Fruit fly (Drosophila melanogaster): ENCODE results near the gene CG14330.
A peak's percentile ranks its signal among the peaks of the same experiment; 100 is the strongest.

Gene CG14330

DNA sequence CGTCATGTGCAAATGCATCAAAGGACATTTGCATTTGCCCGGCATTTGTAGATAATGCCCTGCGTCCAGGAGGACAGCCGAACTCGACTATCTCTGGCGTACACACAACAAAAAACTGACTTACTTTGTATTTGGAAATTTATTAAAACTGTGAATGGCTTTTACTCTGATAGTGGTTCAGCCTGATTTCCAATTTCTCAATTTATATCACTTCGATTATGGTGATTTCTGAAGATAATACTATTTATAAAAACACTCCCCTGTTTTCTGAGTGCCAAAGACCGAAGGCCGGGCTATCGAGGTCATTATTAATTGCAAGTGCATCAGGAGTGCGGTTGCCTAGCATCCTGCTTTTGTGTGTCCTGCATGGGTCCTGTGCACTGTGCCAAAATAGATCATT is 14.4 kb upstream of the CG14330 start:
- no peak for TF ChIP-seq CG4496 (GFP tag; IDR thresholded peaks at IDR 0.05)
- no peak for TF ChIP-seq CG17806 (tag; optimal IDR thresholded peaks at IDR 0.05)
- no peak for TF ChIP-seq EcR (GFP tag; optimal IDR thresholded peaks at IDR 0.05)
- TF ChIP-seq CG8159 (tag; optimal IDR thresholded peaks at IDR 0.05): peak; percentile 4
- TF ChIP-seq CG15710 (tag; optimal IDR thresholded peaks at IDR 0.05): peak; percentile 6

DNA sequence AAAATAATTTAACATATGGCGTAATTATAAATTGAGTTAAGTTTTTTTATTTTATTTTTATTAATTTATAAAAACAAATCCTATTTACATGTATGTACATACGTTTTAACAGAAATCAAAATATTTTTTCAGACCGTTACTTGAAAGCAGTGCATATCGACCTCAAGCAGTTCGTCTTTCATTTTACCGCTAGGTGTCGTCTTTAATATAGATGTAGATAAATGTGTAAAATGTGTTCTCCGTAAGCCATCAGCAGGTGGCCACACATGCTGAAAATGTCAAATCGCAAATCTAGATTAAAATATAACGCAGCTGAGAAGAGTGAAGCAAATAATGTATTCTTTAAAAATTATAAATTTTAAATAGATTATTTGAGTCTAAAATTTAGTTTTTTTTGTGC is 7.2 kb downstream of the CG14330 start:
- TF ChIP-seq Ets98B (GFP tag; IDR thresholded peaks at IDR 0.05) (no peak), CG15710 (tag; optimal IDR thresholded peaks at IDR 0.05) (no peak), Pif1A (GFP tag; optimal IDR thresholded peaks at IDR 0.05) (no peak), Pif1B (GFP tag; optimal IDR thresholded peaks at IDR 0.05) (no peak), D1 (tag; optimal IDR thresholded peaks at IDR 0.05) (peak; percentile 86), CG9948 (tag; optimal IDR thresholded peaks at IDR 0.05) (no peak), CG12605 (GFP tag; IDR thresholded peaks at IDR 0.05) (no peak)

dm6 chr3R:17448758-17449157 is 7.8 kb downstream of the CG14330 start, which contains the start of gene Eh:
Gene Eh (minus strand): TSS chr3R:17448858.
- TF ChIP-seq CG9948 (tag; optimal IDR thresholded peaks at IDR 0.05): no peak
- no peak for TF ChIP-seq rn (GFP tag; IDR thresholded peaks at IDR 0.05)
- no peak for TF ChIP-seq fd96Ca (GFP tag; IDR thresholded peaks at IDR 0.05)
- no peak for TF ChIP-seq Snoo (tag; optimal IDR thresholded peaks at IDR 0.05)
- TF ChIP-seq CG17806 (tag; optimal IDR thresholded peaks at IDR 0.05): no peak
- no peak for TF ChIP-seq Ets98B (GFP tag; IDR thresholded peaks at IDR 0.05)
- TF ChIP-seq gl (tag; optimal IDR thresholded peaks at IDR 0.05): no peak
- TF ChIP-seq Pif1A (GFP tag; optimal IDR thresholded peaks at IDR 0.05): no peak
- TF ChIP-seq CG14655 (GFP tag; optimal IDR thresholded peaks at IDR 0.05): no peak
- no peak for TF ChIP-seq D1 (tag; optimal IDR thresholded peaks at IDR 0.05)
- no peak for TF ChIP-seq EcR (GFP tag; optimal IDR thresholded peaks at IDR 0.05)
- TF ChIP-seq CG12605 (GFP tag; IDR thresholded peaks at IDR 0.05): no peak
- no peak for TF ChIP-seq Pif1B (GFP tag; optimal IDR thresholded peaks at IDR 0.05)
- TF ChIP-seq CG8159 (tag; optimal IDR thresholded peaks at IDR 0.05): no peak
- no peak for TF ChIP-seq CG4496 (GFP tag; IDR thresholded peaks at IDR 0.05)
- TF ChIP-seq CG15710 (tag; optimal IDR thresholded peaks at IDR 0.05): no peak
- no peak for TF ChIP-seq CG13204 (GFP tag; optimal IDR thresholded peaks at IDR 0.05)
- no peak for TF ChIP-seq CG8301 (tag; optimal IDR thresholded peaks at IDR 0.05)

dm6 chr3R:17447615-17448014 is 9.0 kb downstream of the CG14330 start:
- TF ChIP-seq Ets98B (GFP tag; IDR thresholded peaks at IDR 0.05): no peak
- no peak for TF ChIP-seq CG10348 (GFP tag; IDR thresholded peaks at IDR 0.05)
- no peak for TF ChIP-seq CG4496 (GFP tag; IDR thresholded peaks at IDR 0.05)
- TF ChIP-seq Snoo (tag; optimal IDR thresholded peaks at IDR 0.05): no peak
- no peak for TF ChIP-seq CG12605 (GFP tag; IDR thresholded peaks at IDR 0.05)

DNA sequence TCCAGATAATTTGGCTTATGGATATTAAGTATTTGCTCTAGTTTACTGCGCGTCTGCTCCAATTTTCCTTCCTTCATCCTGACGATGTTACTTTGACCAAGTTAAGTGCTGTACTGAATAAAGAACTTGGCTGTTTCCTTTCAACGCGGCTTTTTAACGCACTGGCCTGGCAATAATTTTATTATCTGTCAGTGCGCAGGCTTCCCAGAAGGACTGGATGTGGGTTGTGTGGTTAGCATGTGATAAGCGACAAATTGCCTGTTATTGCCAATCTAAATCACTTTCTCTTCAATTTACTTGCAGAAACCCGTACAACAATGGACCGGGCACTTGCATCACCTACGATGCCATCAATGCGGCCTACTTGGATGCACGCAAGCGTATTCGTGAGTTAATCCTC is 15.9 kb downstream of the CG14330 start, which contains the start of gene CG14331:
Gene CG14331, minus strand, starts transcription at position 101 of the 400 bp plus-strand sequence.
- TF ChIP-seq CG8301 (tag; optimal IDR thresholded peaks at IDR 0.05): no peak
- no peak for TF ChIP-seq CG34367 (tag; optimal IDR thresholded peaks at IDR 0.05)
- no peak for TF ChIP-seq CG14655 (GFP tag; optimal IDR thresholded peaks at IDR 0.05)
- no peak for TF ChIP-seq Pif1B (GFP tag; optimal IDR thresholded peaks at IDR 0.05)

dm6 chr3R:17434330-17434729 is 22.2 kb downstream of the CG14330 start, which contains the start of gene CG44090:
Gene CG44090 (minus strand): TSS chr3R:17434430.
- TF ChIP-seq fd96Ca (GFP tag; IDR thresholded peaks at IDR 0.05): no peak
- TF ChIP-seq CG17806 (tag; optimal IDR thresholded peaks at IDR 0.05): no peak
- no peak for TF ChIP-seq CG8159 (tag; optimal IDR thresholded peaks at IDR 0.05)
- no peak for TF ChIP-seq gl (tag; optimal IDR thresholded peaks at IDR 0.05)
- no peak for TF ChIP-seq CG15710 (tag; optimal IDR thresholded peaks at IDR 0.05)
- no peak for TF ChIP-seq CG9948 (tag; optimal IDR thresholded peaks at IDR 0.05)
- TF ChIP-seq Pif1B (GFP tag; optimal IDR thresholded peaks at IDR 0.05): no peak
- no peak for TF ChIP-seq EcR (GFP tag; optimal IDR thresholded peaks at IDR 0.05)
- TF ChIP-seq D1 (tag; optimal IDR thresholded peaks at IDR 0.05): no peak
- no peak for TF ChIP-seq CG32121 (GFP tag; IDR thresholded peaks at IDR 0.05)
- no peak for TF ChIP-seq Ets98B (GFP tag; IDR thresholded peaks at IDR 0.05)
- TF ChIP-seq CG14655 (GFP tag; optimal IDR thresholded peaks at IDR 0.05): no peak
- TF ChIP-seq CG12605 (GFP tag; IDR thresholded peaks at IDR 0.05): no peak

DNA sequence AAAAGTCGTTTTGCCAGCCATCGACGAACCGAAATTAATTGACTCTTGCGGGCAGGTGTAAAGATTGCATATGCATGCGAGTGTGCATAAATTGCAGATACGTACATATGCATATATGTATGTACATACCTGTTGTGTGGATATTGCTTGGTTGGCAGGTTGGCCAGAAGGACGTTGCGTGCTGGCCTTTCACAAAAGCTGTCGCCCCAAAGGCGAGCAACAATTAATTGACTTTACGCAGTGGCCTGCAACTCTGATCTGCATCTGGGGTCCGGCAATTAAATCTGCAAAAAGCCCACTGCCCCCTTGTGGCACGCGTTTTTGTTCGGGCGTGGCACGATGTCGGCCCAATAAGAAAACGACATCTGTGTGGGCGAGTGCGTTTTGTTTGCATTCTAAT is 23.5 kb downstream of the CG14330 start:
- TF ChIP-seq CG32121 (GFP tag; IDR thresholded peaks at IDR 0.05) (no peak), Pif1A (GFP tag; optimal IDR thresholded peaks at IDR 0.05) (no peak), EcR (GFP tag; optimal IDR thresholded peaks at IDR 0.05) (no peak), rn (GFP tag; IDR thresholded peaks at IDR 0.05) (no peak), fd96Ca (GFP tag; IDR thresholded peaks at IDR 0.05) (no peak), CG12605 (GFP tag; IDR thresholded peaks at IDR 0.05) (no peak), CG17806 (tag; optimal IDR thresholded peaks at IDR 0.05) (no peak), CG34367 (tag; optimal IDR thresholded peaks at IDR 0.05) (no peak), Ets98B (GFP tag; IDR thresholded peaks at IDR 0.05) (no peak), CG10348 (GFP tag; IDR thresholded peaks at IDR 0.05) (no peak), Snoo (tag; optimal IDR thresholded peaks at IDR 0.05) (no peak)
